Fruit fly (Drosophila melanogaster): ENCODE results near the gene Fhos.
A peak's percentile ranks its signal among the peaks of the same experiment; 100 is the strongest.

DNA sequence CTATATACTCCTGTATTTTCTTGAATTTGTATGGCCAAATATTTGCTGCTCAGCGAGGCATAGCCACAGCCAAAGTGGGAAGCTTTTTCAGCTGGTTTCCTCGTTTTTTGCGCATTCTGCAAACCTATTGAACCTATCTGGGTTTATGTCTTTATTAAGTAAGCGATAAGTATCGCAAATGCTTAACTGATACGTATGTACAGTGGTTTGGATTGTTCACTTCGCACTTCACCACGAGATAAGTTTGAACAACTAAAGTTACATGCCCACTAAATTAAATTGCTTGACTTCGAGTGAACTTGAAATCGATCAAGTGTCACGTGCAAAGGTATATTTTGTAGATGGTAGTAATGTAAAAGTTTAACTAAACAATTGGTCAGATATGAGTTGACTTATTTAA, 20.3 kb downstream of the Fhos start:
- no peak for TF ChIP-seq CG33017 (tag; optimal IDR thresholded peaks at IDR 0.05)
- TF ChIP-seq CG7045 (GFP tag; optimal IDR thresholded peaks at IDR 0.05): no peak
- no peak for TF ChIP-seq toe (GFP tag; optimal IDR thresholded peaks at IDR 0.05)
- TF ChIP-seq pad (GFP tag; optimal IDR thresholded peaks at IDR 0.05): no peak
- no peak for TF ChIP-seq Hr96 (GFP tag; optimal IDR thresholded peaks at IDR 0.05)
- TF ChIP-seq cic (GFP tag; optimal IDR thresholded peaks at IDR 0.05): no peak
- TF ChIP-seq CG14711 (tag; optimal IDR thresholded peaks at IDR 0.05): no peak
- TF ChIP-seq kay (GFP tag; ENCODE audit: borderline replicate concordance): peak; percentile 64
- no peak for TF ChIP-seq CG1620 (GFP tag; optimal IDR thresholded peaks at IDR 0.05)
- no peak for TF ChIP-seq tj (GFP tag; optimal IDR thresholded peaks at IDR 0.05)
- TF ChIP-seq CG12768 (GFP tag; optimal IDR thresholded peaks at IDR 0.05): no peak
- peak; percentile 6 for TF ChIP-seq Mnt (GFP tag; optimal IDR thresholded peaks at IDR 0.05)
- no peak for TF ChIP-seq cnc (optimal IDR thresholded peaks at IDR 0.05)
- TF ChIP-seq CG5204 (GFP tag; optimal IDR thresholded peaks at IDR 0.05): no peak
